Worm (Caenorhabditis elegans): ENCODE results near the gene gadr-2.

Gene gadr-2

DNA sequence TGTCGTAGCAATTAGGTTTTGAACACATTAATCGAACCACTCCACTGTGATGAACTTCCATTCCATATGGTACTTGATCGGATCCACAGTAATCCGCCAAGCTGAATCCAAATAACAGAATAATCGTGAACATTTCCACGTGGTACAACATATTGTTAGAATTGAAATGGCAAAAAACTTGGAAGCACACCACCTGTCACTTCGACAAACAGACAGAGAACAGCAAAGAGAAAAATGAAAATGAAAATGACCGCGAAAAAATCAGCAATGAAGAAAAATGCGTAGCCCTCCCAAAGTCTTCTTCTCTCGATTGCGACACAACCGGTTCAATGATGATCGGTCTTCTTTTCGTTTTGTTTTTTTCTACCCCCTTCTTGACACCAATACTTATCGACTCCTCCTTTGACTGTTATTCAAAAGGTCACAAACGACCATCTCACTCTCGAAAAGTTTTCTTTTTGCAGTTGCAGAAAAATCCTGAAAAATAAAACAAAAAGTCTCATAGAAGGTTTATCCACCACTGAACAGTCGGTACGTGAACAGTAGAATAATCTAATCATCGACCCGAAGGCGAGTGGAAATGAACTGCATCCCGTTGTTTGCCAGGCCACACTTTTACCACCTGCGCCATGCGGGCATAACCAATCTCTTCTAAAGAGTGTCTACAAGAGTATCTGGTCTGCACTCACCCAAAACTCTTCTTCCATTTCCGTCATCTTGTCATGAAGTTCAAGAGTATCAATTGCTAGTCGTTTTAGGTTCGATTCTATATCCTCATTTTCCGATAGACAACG is 7.6 kb downstream of the gadr-2 start, which contains the start of gene wrt-3:
Gene wrt-3, minus strand, starts transcription at position 322 of the 794 bp plus-strand sequence.
- peak; percentile 58 for TF ChIP-seq ztf-11 (tag; optimal IDR thresholded peaks at IDR 0.05)
- peak; percentile 91 for TF ChIP-seq ham-2 (GFP tag; optimal IDR thresholded peaks at IDR 0.05)
- peak; percentile 90 for TF ChIP-seq bed-3 (GFP tag; optimal IDR thresholded peaks at IDR 0.05)
- TF ChIP-seq lin-32 (GFP tag; optimal IDR thresholded peaks at IDR 0.05), result peak; percentile 94
- TF ChIP-seq pha-4 (tag; optimal IDR thresholded peaks at IDR 0.05), result peak; percentile 42
- TF ChIP-seq lsy-2 (tag; optimal IDR thresholded peaks at IDR 0.05), result no peak
- TF ChIP-seq drap-1 (GFP tag; optimal IDR thresholded peaks at IDR 0.05), result peak; percentile 96
- TF ChIP-seq elt-3 (tag; optimal IDR thresholded peaks at IDR 0.05), result no peak
- peak; percentile 91 for TF ChIP-seq sem-2 (GFP tag; optimal IDR thresholded peaks at IDR 0.05)
- TF ChIP-seq ces-1 (GFP tag; optimal IDR thresholded peaks at IDR 0.05), result no peak
- TF ChIP-seq nhr-76 (tag; optimal IDR thresholded peaks at IDR 0.05), result peak; percentile 18
- TF ChIP-seq sptf-1 (tag; optimal IDR thresholded peaks at IDR 0.05), result peak; percentile 98
- no peak for TF ChIP-seq mep-1 (tag; optimal IDR thresholded peaks at IDR 0.05)
- TF ChIP-seq snpc-4 (tag; optimal IDR thresholded peaks at IDR 0.05), result no peak
- no peak for TF ChIP-seq elt-1 (tag; optimal IDR thresholded peaks at IDR 0.05; ENCODE audit: borderline replicate concordance, insufficient read depth)
- TF ChIP-seq ceh-39 (tag; optimal IDR thresholded peaks at IDR 0.05), result no peak
- no peak for TF ChIP-seq zip-8 (tag; optimal IDR thresholded peaks at IDR 0.05)
- TF ChIP-seq nhr-237 (tag; optimal IDR thresholded peaks at IDR 0.05), result no peak
- TF ChIP-seq tbx-8 (GFP tag; optimal IDR thresholded peaks at IDR 0.05), result peak; percentile 95
- peak; percentile 27 for TF ChIP-seq unc-62 (GFP tag; optimal IDR thresholded peaks at IDR 0.05)
- TF ChIP-seq nhr-12 (tag; optimal IDR thresholded peaks at IDR 0.05), result peak; percentile 58
- no peak for TF ChIP-seq nhr-2 (tag; optimal IDR thresholded peaks at IDR 0.05)
- peak; percentile 95 for TF ChIP-seq M03D4.4 (tag; optimal IDR thresholded peaks at IDR 0.05)
- TF ChIP-seq mab-5 (tag; optimal IDR thresholded peaks at IDR 0.05), result no peak
- TF ChIP-seq ceh-43 (GFP tag; optimal IDR thresholded peaks at IDR 0.05), result peak; percentile 89
- TF ChIP-seq hlh-1 (tag; optimal IDR thresholded peaks at IDR 0.05), result no peak
- TF ChIP-seq unc-120 (tag; optimal IDR thresholded peaks at IDR 0.05; ENCODE audit: poor library complexity, severe bottlenecking), result peak; percentile 94
- no peak for TF ChIP-seq unc-39 (tag; optimal IDR thresholded peaks at IDR 0.05)
- TF ChIP-seq flh-1 (GFP tag; optimal IDR thresholded peaks at IDR 0.05), result peak; percentile 89
- peak; percentile 96 for TF ChIP-seq cnd-1 (tag; optimal IDR thresholded peaks at IDR 0.05)
- peak; percentile 98 for TF ChIP-seq mls-2 (tag; optimal IDR thresholded peaks at IDR 0.05)
- peak; percentile 98 for TF ChIP-seq ceh-83 (GFP tag; optimal IDR thresholded peaks at IDR 0.05)
- TF ChIP-seq blmp-1 (tag; optimal IDR thresholded peaks at IDR 0.05), result no peak
- TF ChIP-seq nhr-28 (tag; optimal IDR thresholded peaks at IDR 0.05), result peak; percentile 65
- TF ChIP-seq lin-13 (tag; optimal IDR thresholded peaks at IDR 0.05), result peak; percentile 31

DNA sequence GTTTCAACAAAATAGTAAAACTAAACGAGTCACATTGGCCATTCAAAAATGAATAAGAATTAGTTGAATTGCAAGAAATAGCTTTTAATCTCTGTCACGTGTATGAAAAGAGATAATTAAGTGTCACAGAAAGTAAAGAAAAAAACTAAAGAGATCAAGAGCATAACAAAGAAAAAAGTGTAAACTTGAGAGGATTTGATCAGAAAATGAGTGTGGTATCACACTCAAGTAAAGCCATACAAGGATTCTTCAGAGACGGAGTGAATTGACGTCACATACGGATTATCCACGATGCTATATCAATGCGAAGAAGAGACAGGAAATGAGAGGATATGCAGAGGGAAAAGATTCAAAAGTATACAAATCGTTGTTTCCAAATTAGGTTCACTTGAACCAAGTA is 15.6 kb downstream of the gadr-2 start:
- TF ChIP-seq elt-3 (tag; optimal IDR thresholded peaks at IDR 0.05), result no peak
- no peak for TF ChIP-seq hlh-1 (tag; optimal IDR thresholded peaks at IDR 0.05)
- TF ChIP-seq nhr-28 (tag; optimal IDR thresholded peaks at IDR 0.05), result no peak
- TF ChIP-seq lin-32 (GFP tag; optimal IDR thresholded peaks at IDR 0.05), result no peak
- TF ChIP-seq nhr-237 (tag; optimal IDR thresholded peaks at IDR 0.05), result no peak
- TF ChIP-seq cnd-1 (tag; optimal IDR thresholded peaks at IDR 0.05), result no peak
- no peak for TF ChIP-seq M03D4.4 (tag; optimal IDR thresholded peaks at IDR 0.05)
- TF ChIP-seq ceh-83 (GFP tag; optimal IDR thresholded peaks at IDR 0.05), result no peak
- no peak for TF ChIP-seq unc-120 (tag; optimal IDR thresholded peaks at IDR 0.05; ENCODE audit: poor library complexity, severe bottlenecking)
- no peak for TF ChIP-seq snpc-4 (tag; optimal IDR thresholded peaks at IDR 0.05)
- TF ChIP-seq mls-2 (tag; optimal IDR thresholded peaks at IDR 0.05), result no peak
- TF ChIP-seq lsy-2 (tag; optimal IDR thresholded peaks at IDR 0.05), result no peak
- TF ChIP-seq zip-8 (tag; optimal IDR thresholded peaks at IDR 0.05), result no peak
- no peak for TF ChIP-seq sptf-1 (tag; optimal IDR thresholded peaks at IDR 0.05)

DNA sequence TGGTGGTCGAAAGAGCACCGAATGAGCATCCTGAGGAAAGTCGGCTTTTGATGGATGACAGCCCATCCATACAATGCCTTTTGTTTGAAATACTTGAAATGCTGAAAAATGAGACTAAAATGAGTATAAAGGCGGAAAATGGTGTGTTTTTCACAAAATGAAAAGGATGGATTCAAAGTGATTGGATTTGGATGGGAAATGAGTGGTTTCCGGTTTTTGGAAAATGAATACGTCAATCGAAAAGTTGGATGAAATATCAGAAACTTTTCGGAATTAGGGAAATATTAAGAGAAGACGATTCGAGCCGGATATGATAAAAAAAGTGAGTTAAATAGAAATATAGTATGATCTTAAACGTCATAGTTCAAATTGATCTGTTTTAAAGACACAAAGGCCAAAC is 17.5 kb downstream of the gadr-2 start, which contains the start of gene F38E11.6:
Gene F38E11.6, minus strand, starts transcription at position 101 of the 400 bp plus-strand sequence.
- TF ChIP-seq ham-2 (GFP tag; optimal IDR thresholded peaks at IDR 0.05), result no peak
- TF ChIP-seq mls-2 (tag; optimal IDR thresholded peaks at IDR 0.05), result no peak
- TF ChIP-seq mab-5 (tag; optimal IDR thresholded peaks at IDR 0.05), result no peak
- no peak for TF ChIP-seq lin-32 (GFP tag; optimal IDR thresholded peaks at IDR 0.05)
- TF ChIP-seq elt-1 (tag; optimal IDR thresholded peaks at IDR 0.05; ENCODE audit: borderline replicate concordance, insufficient read depth), result no peak
- no peak for TF ChIP-seq nhr-2 (tag; optimal IDR thresholded peaks at IDR 0.05)
- no peak for TF ChIP-seq bed-3 (GFP tag; optimal IDR thresholded peaks at IDR 0.05)
- no peak for TF ChIP-seq ztf-11 (tag; optimal IDR thresholded peaks at IDR 0.05)
- no peak for TF ChIP-seq unc-39 (tag; optimal IDR thresholded peaks at IDR 0.05)
- TF ChIP-seq nhr-12 (tag; optimal IDR thresholded peaks at IDR 0.05), result no peak
- TF ChIP-seq tbx-8 (GFP tag; optimal IDR thresholded peaks at IDR 0.05), result no peak
- TF ChIP-seq blmp-1 (tag; optimal IDR thresholded peaks at IDR 0.05), result no peak
- TF ChIP-seq hlh-1 (tag; optimal IDR thresholded peaks at IDR 0.05), result no peak
- no peak for TF ChIP-seq ceh-43 (GFP tag; optimal IDR thresholded peaks at IDR 0.05)
- TF ChIP-seq flh-1 (GFP tag; optimal IDR thresholded peaks at IDR 0.05), result no peak
- no peak for TF ChIP-seq drap-1 (GFP tag; optimal IDR thresholded peaks at IDR 0.05)
- no peak for TF ChIP-seq nhr-28 (tag; optimal IDR thresholded peaks at IDR 0.05)
- no peak for TF ChIP-seq ceh-39 (tag; optimal IDR thresholded peaks at IDR 0.05)

Measured in whole organism, mixed stage, embryonic.